Fruit fly (Drosophila melanogaster) whole organism, adult: Measurements from ENCODE around the gene goe.

Experiments
- CG33017 ChIP-seq: fragments of 200-800 bp; sonication (Bioruptor generic); optimal IDR thresholded peaks from 2 replicates; lab custom pipeline; 2018; ENCODE audit warnings: missing biosample characterization, mild to moderate bottlenecking, missing genetic modification characterization, moderate library complexity
- cnc ChIP-seq, 2 experiments: fragments of >200 bp; optimal IDR thresholded peaks; 2 replicates each; lab custom pipeline; 2017
- ovo ChIP-seq: fragments of 200-800 bp; sonication (Bioruptor generic); optimal IDR thresholded peaks from 2 replicates; lab custom pipeline; 2016; ENCODE audit warnings: missing biosample characterization, missing genetic modification characterization

- TF ChIP-seq ovo (GFP tag; lab: Kevin White, UChicago), result no peak
- TF ChIP-seq CG33017 (tag; lab: Kevin White, UChicago), result no peak
- no peak for TF ChIP-seq cnc (optimal IDR thresholded peaks at IDR 0.05; lab: Kevin White, UChicago)
Measured at dm6 chrX:16749324-16749723, 2.4 kb downstream of the goe start.
